Fruit fly (Drosophila melanogaster) whole organism, embryonic: Measurements from ENCODE around the gene CG42699.

Experiments used
- Adf1 ChIP-seq: fragments of 200-800 bp; sonication (Bioruptor generic); IDR thresholded peaks from 2 replicates; pipeline ENCODE4 v1.3.6; 2022; ENCODE audit warnings: missing biosample characterization, missing genetic modification characterization
- Aef1 ChIP-seq: fragments of 200-800 bp; sonication (Bioruptor generic); IDR thresholded peaks from 3 replicates; pipeline ENCODE4 v1.3.6; 2022; ENCODE audit warnings: missing biosample characterization, missing genetic modification characterization
- Awh ChIP-seq: fragments of 200-800 bp; sonication (Bioruptor generic); IDR thresholded peaks from 2 replicates; pipeline ENCODE4, ENCODE4 v1.3.6; 2022; ENCODE audit warnings: missing biosample characterization, missing genetic modification characterization
- CG10267 ChIP-seq: fragments of 200-800 bp; sonication (Bioruptor generic); optimal IDR thresholded peaks from 2 replicates; lab custom pipeline; 2018; ENCODE audit warnings: missing biosample characterization, mild to moderate bottlenecking, missing genetic modification characterization, moderate library complexity
- CG10959 ChIP-seq: fragments of 200-800 bp; sonication (Bioruptor generic); IDR thresholded peaks from 2 replicates; pipeline ENCODE4 v1.3.6; 2022; ENCODE audit warnings: missing biosample characterization, missing genetic modification characterization
- CG10979 ChIP-seq: fragments of 200-800 bp; sonication (Bioruptor generic); optimal IDR thresholded peaks from 2 replicates; lab custom pipeline; 2018; ENCODE audit warnings: missing biosample characterization, mild to moderate bottlenecking, missing genetic modification characterization, moderate library complexity
- CG13424 ChIP-seq: fragments of 200-800 bp; sonication (Bioruptor generic); optimal IDR thresholded peaks from 2 replicates; lab custom pipeline; 2019; ENCODE audit warnings: missing biosample characterization, mild to moderate bottlenecking, missing genetic modification characterization, moderate library complexity
- CG14014 ChIP-seq: fragments of 200-800 bp; sonication (Bioruptor generic); IDR thresholded peaks from 2 replicates; pipeline ENCODE4 v1.3.6; 2022; ENCODE audit warnings: missing biosample characterization, missing genetic modification characterization
- CG14965 ChIP-seq: fragments of 200-800 bp; sonication (Bioruptor generic); optimal IDR thresholded peaks from 2 replicates; lab custom pipeline; 2016; ENCODE audit warnings: missing biosample characterization, missing genetic modification characterization, borderline replicate concordance
- CG15073 ChIP-seq: fragments of 200-800 bp; sonication (Bioruptor generic); optimal IDR thresholded peaks from 2 replicates; lab custom pipeline; 2016; ENCODE audit warnings: missing biosample characterization, missing genetic modification characterization
- CG17385 ChIP-seq: fragments of 200-800 bp; sonication (Bioruptor generic); optimal IDR thresholded peaks from 3 replicates; lab custom pipeline; 2018; ENCODE audit warnings: missing biosample characterization, mild to moderate bottlenecking, missing genetic modification characterization
- CG18476 ChIP-seq: fragments of 200-800 bp; sonication (Bioruptor generic); optimal IDR thresholded peaks from 2 replicates; lab custom pipeline; 2016; ENCODE audit warnings: missing biosample characterization, mild to moderate bottlenecking, missing genetic modification characterization
- CG5245 ChIP-seq: fragments of 200-800 bp; sonication (Bioruptor generic); optimal IDR thresholded peaks from 3 replicates; lab custom pipeline; 2016; ENCODE audit warnings: missing biosample characterization, missing genetic modification characterization
- CG6272 ChIP-seq: fragments of 200-800 bp; sonication (Bioruptor generic); IDR thresholded peaks from 2 replicates; pipeline ENCODE4 v1.3.6; 2022; ENCODE audit warnings: missing biosample characterization, missing genetic modification characterization
- CG6683 ChIP-seq: fragments of 200-800 bp; sonication (Bioruptor generic); optimal IDR thresholded peaks from 2 replicates; lab custom pipeline; 2017; ENCODE audit warnings: missing biosample characterization, mild to moderate bottlenecking, missing genetic modification characterization, missing genetic modification reagents
- CG8765 ChIP-seq: fragments of 200-800 bp; sonication (Bioruptor generic); IDR thresholded peaks from 2 replicates; pipeline ENCODE4 v1.3.6; 2022; ENCODE audit warnings: missing biosample characterization, missing genetic modification characterization
- CG9215 ChIP-seq: fragments of 200-800 bp; sonication (Bioruptor generic); IDR thresholded peaks from 2 replicates; pipeline ENCODE4 v1.3.6; 2022; ENCODE audit warnings: missing biosample characterization, missing genetic modification characterization
- CoRest ChIP-seq: fragments of 200-800 bp; sonication (Bioruptor generic); optimal IDR thresholded peaks from 3 replicates; lab custom pipeline; 2018; ENCODE audit warnings: missing biosample characterization, mild to moderate bottlenecking, missing genetic modification characterization, moderate library complexity
- D ChIP-seq, 2 experiments: fragments of 200-800 bp in 1 of 2; fragments of >200 bp in 1 of 2; sonication (Bioruptor generic) in 1 of 2; optimal IDR thresholded peaks; 2 replicates in 1 of 2; 3 replicates in 1 of 2; lab custom pipeline; 2017; ENCODE audit warnings: mild to moderate bottlenecking in 1 of 2, missing biosample characterization in 1 of 2, missing genetic modification characterization in 1 of 2, missing genetic modification reagents in 1 of 2
- Dip3 ChIP-seq: fragments of 200-800 bp; sonication (Bioruptor generic); optimal IDR thresholded peaks from 3 replicates; lab custom pipeline; 2016; ENCODE audit warnings: missing biosample characterization, missing genetic modification characterization
- Ets65A ChIP-seq: fragments of 200-800 bp; sonication (Bioruptor generic); peaks from one replicate; lab custom pipeline; 2016; ENCODE audit warnings: missing biosample characterization, missing genetic modification characterization
- Fer3 ChIP-seq: fragments of 200-800 bp; sonication (Bioruptor generic); optimal IDR thresholded peaks from 2 replicates; lab custom pipeline; 2018; ENCODE audit warnings: missing biosample characterization, mild to moderate bottlenecking, missing genetic modification characterization, moderate library complexity
- HLH3B ChIP-seq: fragments of 200-800 bp; sonication (Bioruptor generic); IDR thresholded peaks from 2 replicates; pipeline ENCODE4 v1.3.6; 2022; ENCODE audit warnings: missing biosample characterization, missing genetic modification characterization
- Hmx ChIP-seq: fragments of 200-800 bp; sonication (Bioruptor generic); optimal IDR thresholded peaks from 2 replicates; lab custom pipeline; 2016; ENCODE audit warnings: missing biosample characterization, missing genetic modification characterization
- Med ChIP-seq: fragments of 200-800 bp; sonication (Bioruptor generic); peaks from one replicate; lab custom pipeline; 2016; ENCODE audit warnings: missing biosample characterization, missing genetic modification characterization, mild to moderate bottlenecking, inconsistent platforms, moderate library complexity
- Sry-δ ChIP-seq: fragments of 200-800 bp; sonication (Bioruptor generic); optimal IDR thresholded peaks from 2 replicates; lab custom pipeline; 2016; ENCODE audit warnings: missing biosample characterization, missing genetic modification characterization
- Xrp1 ChIP-seq: fragments of 200-800 bp; sonication (Bioruptor generic); IDR thresholded peaks from 2 replicates; pipeline ENCODE4 v1.3.6; 2022; ENCODE audit warnings: missing biosample characterization, missing genetic modification characterization
- cg ChIP-seq: fragments of 200-800 bp; sonication (Bioruptor generic); optimal IDR thresholded peaks from 3 replicates; lab custom pipeline; 2019; ENCODE audit warnings: missing biosample characterization, mild to moderate bottlenecking, missing genetic modification characterization, moderate library complexity
- dpn ChIP-seq, 2 experiments: fragments of 200-800 bp; sonication (Bioruptor generic); optimal IDR thresholded peaks; 3 replicates each; lab custom pipeline; 2016; ENCODE audit warnings: missing biosample characterization in 2 of 2, missing genetic modification characterization in 2 of 2
- fu2 ChIP-seq: fragments of 200-800 bp; sonication (Bioruptor generic); optimal IDR thresholded peaks from 2 replicates; lab custom pipeline; 2016; ENCODE audit warnings: missing biosample characterization, missing genetic modification characterization
- gcm2 ChIP-seq: fragments of 200-800 bp; sonication (Bioruptor generic); optimal IDR thresholded peaks from 2 replicates; lab custom pipeline; 2016; ENCODE audit warnings: missing biosample characterization, missing genetic modification characterization
- gfzf ChIP-seq: fragments of 200-800 bp; sonication (Bioruptor generic); optimal IDR thresholded peaks from 2 replicates; lab custom pipeline; 2016; ENCODE audit warnings: missing biosample characterization, mild to moderate bottlenecking, missing genetic modification characterization, moderate library complexity
- grn ChIP-seq: fragments of 200-800 bp; sonication (Bioruptor generic); optimal IDR thresholded peaks from 3 replicates; lab custom pipeline; 2017; ENCODE audit warnings: missing biosample characterization, missing genetic modification characterization
- nerfin-1 ChIP-seq: fragments of 200-800 bp; sonication (Bioruptor generic); optimal IDR thresholded peaks from 3 replicates; lab custom pipeline; 2019; ENCODE audit warnings: missing biosample characterization, mild to moderate bottlenecking, missing genetic modification characterization, moderate library complexity
- nmo ChIP-seq: fragments of 200-800 bp; sonication (Bioruptor generic); optimal IDR thresholded peaks from 2 replicates; lab custom pipeline; 2018; ENCODE audit warnings: missing biosample characterization, mild to moderate bottlenecking, missing genetic modification characterization, moderate library complexity
- onecut ChIP-seq: fragments of 200-800 bp; sonication (Bioruptor generic); IDR thresholded peaks from 2 replicates; pipeline ENCODE4 v1.3.6; 2022; ENCODE audit warnings: missing biosample characterization, missing genetic modification characterization
- row ChIP-seq: fragments of 200-800 bp; sonication (Bioruptor generic); IDR thresholded peaks from 3 replicates; pipeline ENCODE4 v1.3.6; 2022; ENCODE audit warnings: missing biosample characterization, missing genetic modification characterization
- run ChIP-seq: fragments of 200-800 bp; sonication (Bioruptor generic); optimal IDR thresholded peaks from 3 replicates; lab custom pipeline; 2018; ENCODE audit warnings: missing biosample characterization, mild to moderate bottlenecking, missing genetic modification characterization
- scrt ChIP-seq: fragments of 200-800 bp; sonication (Bioruptor generic); optimal IDR thresholded peaks from 2 replicates; lab custom pipeline; 2018; ENCODE audit warnings: missing biosample characterization, mild to moderate bottlenecking, missing genetic modification characterization, moderate library complexity
- sim ChIP-seq: fragments of 200-800 bp; sonication (Bioruptor generic); IDR thresholded peaks from 2 replicates; pipeline ENCODE4 v1.3.6; 2022; ENCODE audit warnings: missing biosample characterization, missing genetic modification characterization
- slp2 ChIP-seq: fragments of 200-800 bp; sonication (Bioruptor generic); optimal IDR thresholded peaks from 2 replicates; lab custom pipeline; 2016; ENCODE audit warnings: missing biosample characterization, missing genetic modification characterization
- sr ChIP-seq: fragments of 200-800 bp; sonication (Bioruptor generic); IDR thresholded peaks from 3 replicates; pipeline ENCODE4 v1.3.6; 2022; ENCODE audit warnings: missing biosample characterization, missing genetic modification characterization
- tap ChIP-seq: fragments of 200-800 bp; optimal IDR thresholded peaks from 3 replicates; lab custom pipeline; 2019; ENCODE audit warnings: missing biosample characterization, mild to moderate bottlenecking, missing genetic modification characterization, moderate library complexity
- tna ChIP-seq: fragments of 200-800 bp; sonication (Bioruptor generic); IDR thresholded peaks from 2 replicates; pipeline ENCODE4 v1.3.6; 2022; ENCODE audit warnings: missing biosample characterization, missing genetic modification characterization; ENCODE audit not compliant: partially characterized antibody
- trem ChIP-seq: fragments of 200-800 bp; optimal IDR thresholded peaks from 3 replicates; lab custom pipeline; 2019; ENCODE audit warnings: missing biosample characterization, mild to moderate bottlenecking, missing genetic modification characterization, moderate library complexity
- unpg ChIP-seq: fragments of 200-800 bp; sonication (Bioruptor generic); optimal IDR thresholded peaks from 3 replicates; lab custom pipeline; 2018; ENCODE audit warnings: missing biosample characterization, mild to moderate bottlenecking, missing genetic modification characterization, moderate library complexity
- vnd ChIP-seq: fragments of 200-800 bp; sonication (Bioruptor generic); IDR thresholded peaks from 3 replicates; pipeline ENCODE4 v1.3.6; 2022; ENCODE audit warnings: missing biosample characterization, missing genetic modification characterization; ENCODE audit not compliant: partially characterized antibody
- wek ChIP-seq: fragments of 200-800 bp; sonication (Bioruptor generic); optimal IDR thresholded peaks from 3 replicates; lab custom pipeline; 2018; ENCODE audit warnings: missing biosample characterization, mild to moderate bottlenecking, missing genetic modification characterization, moderate library complexity
- zen ChIP-seq: fragments of 200-800 bp; sonication (Bioruptor generic); optimal IDR thresholded peaks from 3 replicates; lab custom pipeline; 2018; ENCODE audit warnings: missing biosample characterization, mild to moderate bottlenecking, missing genetic modification characterization, moderate library complexity

Gene CG42699

DNA sequence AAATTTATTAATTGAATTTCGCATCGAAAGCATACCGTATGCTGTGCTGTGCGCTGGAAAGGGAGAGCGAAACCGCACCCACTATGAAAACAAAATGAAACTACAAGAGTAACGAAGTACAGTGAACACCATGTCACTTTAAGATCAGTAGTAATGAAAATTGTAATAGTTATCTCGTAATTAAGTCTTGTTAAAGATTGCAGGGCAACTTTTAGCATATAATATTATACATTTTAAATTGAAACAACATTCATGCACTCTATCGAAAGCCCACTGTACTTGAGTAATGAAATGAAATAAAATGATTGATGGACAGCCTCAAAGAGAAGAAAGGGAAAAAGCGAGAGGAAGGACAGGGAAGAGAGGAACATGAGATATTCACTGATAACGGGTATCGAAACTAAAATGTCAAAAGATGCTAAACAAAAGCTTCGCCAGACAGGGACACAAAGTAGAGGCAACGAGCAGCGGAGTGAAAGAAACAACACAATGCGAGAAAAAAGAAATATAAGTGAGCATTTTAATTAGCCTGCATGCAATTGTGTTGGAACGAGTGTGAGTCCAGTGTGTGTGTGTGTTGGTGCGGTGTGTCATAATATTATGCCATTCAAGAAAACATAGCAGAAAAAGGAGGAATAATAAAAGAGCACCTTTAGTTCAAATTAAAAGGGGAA, 28.9 kb upstream of the CG42699 start (continued):
- TF ChIP-seq wek (GFP tag; lab: Kevin White, UChicago) (peak; percentile 14), run (tag; lab: Kevin White, UChicago) (peak; percentile 25), gcm2 (GFP tag; lab: Kevin White, UChicago) (no peak), scrt (GFP tag; lab: Kevin White, UChicago) (peak; percentile 36), sr (GFP tag; lab: Robert Waterston, UW) (0 out of 3 replicates have a peak, but pooled peaks have one; percentile 42), CG17385 (GFP tag; lab: Kevin White, UChicago) (peak; percentile 60), gfzf (no peak), CG13424 (peak; percentile 84), Hmx (GFP tag; lab: Kevin White, UChicago) (peak; percentile 55), zen (tag; lab: Kevin White, UChicago) (peak; percentile 43), Sry-δ (GFP tag; lab: Kevin White, UChicago) (no peak), CG10267 (tag; lab: Kevin White, UChicago) (peak; percentile 53), CG14965 (no peak), CG15073 (no peak), CG5245 (peak; percentile 63), sim (no peak), CG10959 (GFP tag; lab: Robert Waterston, UW) (0 out of 2 replicates have a peak, but pooled peaks have one; percentile 20), Xrp1 (GFP tag; lab: Robert Waterston, UW) (peak; percentile 83), slp2 (peak; percentile 21), Ets65A (GFP tag; lab: Kevin White, UChicago) (no peak), CG6683 (GFP tag; lab: Kevin White, UChicago) (peak; percentile 29), Adf1 (GFP tag; lab: Robert Waterston, UW) (0 out of 2 replicates have a peak, but pooled peaks have one; percentile 32), onecut (GFP tag; lab: Robert Waterston, UW) (peak; percentile 50), grn (no peak), Dip3 (GFP tag; lab: Kevin White, UChicago) (peak; percentile 76), tap (tag; lab: Kevin White, UChicago) (peak; percentile 74), CG14014 (GFP tag; lab: Robert Waterston, UW) (peak; percentile 81), CG18476 (peak; percentile 34), vnd (GFP tag; lab: Robert Waterston, UW) (no peak), D (optimal IDR thresholded peaks at IDR 0.05; lab: Kevin White, UChicago) (no peak), D (GFP tag; optimal IDR thresholded peaks at IDR 0.05; lab: Kevin White, UChicago) (peak; percentile 47), HLH3B (peak; percentile 78), cg (GFP tag; lab: Kevin White, UChicago) (peak; percentile 3), tna (no peak), Awh (GFP tag; lab: Robert Waterston, UW) (peak; percentile 67), CG6272 (GFP tag; lab: Robert Waterston, UW) (peak; percentile 60), CoRest (tag; lab: Kevin White, UChicago) (peak; percentile 77), nerfin-1 (tag; lab: Kevin White, UChicago) (peak; percentile 42), unpg (peak; percentile 85), nmo (peak; percentile 80), CG10979 (tag; lab: Kevin White, UChicago) (peak; percentile 56), Aef1 (GFP tag; lab: Robert Waterston, UW) (peak; percentile 64), fu2 (peak; percentile 26), row (GFP tag; lab: Robert Waterston, UW) (peak; percentile 82), trem (tag; lab: Kevin White, UChicago) (peak; percentile 2), Fer3 (tag; lab: Kevin White, UChicago) (peak; percentile 74), dpn (GFP tag; optimal IDR thresholded peaks at IDR 0.05; lab: Kevin White, UChicago) (peak; percentile 55 to 82), CG8765 (GFP tag; lab: Robert Waterston, UW) (peak; percentile 71), CG9215 (GFP tag; lab: Robert Waterston, UW) (peak; percentile 54; the same call in 1 of the 2 replicates), Med (GFP tag; lab: Kevin White, UChicago) (peak; percentile 94)
